Fruit fly (Drosophila melanogaster): Measurements from ENCODE around the gene Dnali1.

The Dnali1 gene

DNA sequence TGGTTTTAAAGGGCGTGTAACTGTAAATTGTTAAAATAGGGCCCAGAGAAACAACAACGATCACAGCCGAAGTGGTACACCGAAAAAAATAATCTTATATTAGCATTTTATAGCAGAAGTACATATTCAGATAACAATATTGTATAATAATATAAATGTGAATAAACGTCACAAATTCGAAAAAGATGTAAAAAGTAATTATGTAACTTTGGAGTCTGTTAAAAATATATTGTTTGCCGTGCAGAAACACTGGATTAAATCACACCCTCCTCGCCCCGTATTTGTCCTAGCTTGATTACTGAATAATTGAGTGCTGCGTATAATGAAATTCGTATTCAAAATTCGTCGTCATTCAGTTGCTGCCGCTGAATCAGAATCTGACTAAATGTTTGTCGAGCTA lies 37.9 kb downstream of the Dnali1 start (continued):
- TF ChIP-seq vnd (GFP tag; IDR thresholded peaks at IDR 0.05; ENCODE audit: partially characterized antibody): no peak
- no peak for TF ChIP-seq amos (GFP tag; IDR thresholded peaks at IDR 0.05; ENCODE audit: partially characterized antibody)
- TF ChIP-seq gt (GFP tag; IDR thresholded peaks at IDR 0.05): no peak
- no peak for TF ChIP-seq lmd (GFP tag; IDR thresholded peaks at IDR 0.05)
- peak; percentile 15 for TF ChIP-seq CG8924 (tag; optimal IDR thresholded peaks at IDR 0.05)
- no peak for TF ChIP-seq chinmo (GFP tag; IDR thresholded peaks at IDR 0.05; ENCODE audit: partially characterized antibody)
- peak; percentile 51 for TF ChIP-seq CG15269 (tag; optimal IDR thresholded peaks at IDR 0.05)
- no peak for TF ChIP-seq bab2 (GFP tag; optimal IDR thresholded peaks at IDR 0.05)
- TF ChIP-seq ap (GFP tag; IDR thresholded peaks at IDR 0.05): 0 out of 2 replicates have a peak, but pooled peaks have one; percentile 5
- TF ChIP-seq kay (GFP tag; optimal IDR thresholded peaks at IDR 0.05): no peak
- TF ChIP-seq stc (GFP tag; IDR thresholded peaks at IDR 0.05): no peak
- TF ChIP-seq CG12659 (GFP tag; optimal IDR thresholded peaks at IDR 0.05): peak; percentile 25
- TF ChIP-seq Elba2 (GFP tag; optimal IDR thresholded peaks at IDR 0.05): no peak
- no peak for TF ChIP-seq abd-A (tag; optimal IDR thresholded peaks at IDR 0.05)
- peak; percentile 14 for TF ChIP-seq Dek (tag; optimal IDR thresholded peaks at IDR 0.05)
- no peak for TF ChIP-seq lov (optimal IDR thresholded peaks at IDR 0.05)
- TF ChIP-seq lov (GFP tag; IDR thresholded peaks at IDR 0.05): no peak
- peak; percentile 43 for TF ChIP-seq Meics (GFP tag; optimal IDR thresholded peaks at IDR 0.05)
- TF ChIP-seq sob (GFP tag; IDR thresholded peaks at IDR 0.05): peak; percentile 29; the same call in 1 of the 2 replicates
- TF ChIP-seq Oaz (GFP tag; IDR thresholded peaks at IDR 0.05): no peak
- TF ChIP-seq Hmr (GFP tag; optimal IDR thresholded peaks at IDR 0.05): peak; percentile 14
- TF ChIP-seq otp (GFP tag; IDR thresholded peaks at IDR 0.05): no peak
- TF ChIP-seq Ada2b (GFP tag; IDR thresholded peaks at IDR 0.05): no peak
- no peak for TF ChIP-seq ttk (GFP tag; IDR thresholded peaks at IDR 0.05)
- TF ChIP-seq dmrt11E (tag; optimal IDR thresholded peaks at IDR 0.05): no peak
- TF ChIP-seq CG17385 (GFP tag; optimal IDR thresholded peaks at IDR 0.05): peak; percentile 17
- TF ChIP-seq CG6254 (GFP tag; optimal IDR thresholded peaks at IDR 0.05): no peak
- TF ChIP-seq CG7839 (tag; optimal IDR thresholded peaks at IDR 0.05): peak; percentile 52
- TF ChIP-seq esg (GFP tag; conservative IDR thresholded peaks at IDR 0.05): 0 out of 2 replicates have a peak, but pooled peaks have one; percentile 19
- TF ChIP-seq CG10979 (tag; optimal IDR thresholded peaks at IDR 0.05): peak; percentile 24
- TF ChIP-seq Dad (GFP tag; optimal IDR thresholded peaks at IDR 0.05): no peak
- peak; percentile 62 for TF ChIP-seq Sox102F (GFP tag; optimal IDR thresholded peaks at IDR 0.05)
- peak; percentile 65 for TF ChIP-seq row (GFP tag; IDR thresholded peaks at IDR 0.05)
- peak; percentile 43 for TF ChIP-seq lab (GFP tag; optimal IDR thresholded peaks at IDR 0.05)
- TF ChIP-seq dan (GFP tag; IDR thresholded peaks at IDR 0.05): no peak
- TF ChIP-seq Abd-B (GFP tag; optimal IDR thresholded peaks at IDR 0.05): no peak
- peak; percentile 2 for TF ChIP-seq Hr3 (GFP tag; optimal IDR thresholded peaks at IDR 0.05)
- no peak for TF ChIP-seq CG11560 (tag; IDR thresholded peaks at IDR 0.05)
- TF ChIP-seq HHEX (GFP tag; optimal IDR thresholded peaks at IDR 0.05): no peak
- TF ChIP-seq ato (GFP tag; IDR thresholded peaks at IDR 0.05; ENCODE audit: partially characterized antibody): no peak
- no peak for TF ChIP-seq Six4 (GFP tag; optimal IDR thresholded peaks at IDR 0.05)
- no peak for TF ChIP-seq CG12236 (GFP tag; optimal IDR thresholded peaks at IDR 0.05)
- TF ChIP-seq HLHmδ (GFP tag; optimal IDR thresholded peaks at IDR 0.05): no peak
- TF ChIP-seq CG3281 (GFP tag; optimal IDR thresholded peaks at IDR 0.05): no peak
- TF ChIP-seq shn (GFP tag; optimal IDR thresholded peaks at IDR 0.05): no peak
- TF ChIP-seq gro (GFP tag; optimal IDR thresholded peaks at IDR 0.05): no peak
- peak; percentile 53 for TF ChIP-seq CG2678 (tag; optimal IDR thresholded peaks at IDR 0.05)
- TF ChIP-seq ems (GFP tag; optimal IDR thresholded peaks at IDR 0.05): no peak
- no peak for TF ChIP-seq Lim3 (GFP tag; IDR thresholded peaks at IDR 0.05)
- no peak for TF ChIP-seq CG3995 (GFP tag; optimal IDR thresholded peaks at IDR 0.05)
- no peak for TF ChIP-seq CG9817 (tag; optimal IDR thresholded peaks at IDR 0.05)
- TF ChIP-seq CG6272 (GFP tag; IDR thresholded peaks at IDR 0.05): no peak

Data from whole organism, embryonic.